Worm (Caenorhabditis elegans): ENCODE data around the gene idpb-2.
A peak's percentile ranks its signal among the peaks of the same experiment; 100 is the strongest.

The idpb-2 gene

ce11 chrII:5055129-5055666 lies 14.2 kb downstream of the idpb-2 start, which contains the start of the genes ify-1 and rpl-22 (continued):
- TF ChIP-seq mes-4 (tag; optimal IDR thresholded peaks at IDR 0.05) (no peak), let-526 (GFP tag; IDR thresholded peaks at IDR 0.05) (no peak), T07F8.4 (tag; optimal IDR thresholded peaks at IDR 0.05) (no peak), K12H6.12 (tag; optimal IDR thresholded peaks at IDR 0.05) (peak; percentile 56), ceh-100 (GFP tag; IDR thresholded peaks at IDR 0.05) (peak; percentile 90), Y56A3A.18 (GFP tag; IDR thresholded peaks at IDR 0.05) (peak; percentile 67; the same call in 1 of the 2 replicates), cebp-2 (GFP tag; IDR thresholded peaks at IDR 0.05) (no peak), pbrm-1 (GFP tag; IDR thresholded peaks at IDR 0.05) (peak; percentile 89), F57A8.1 (GFP tag; optimal IDR thresholded peaks at IDR 0.05) (no peak), mel-28 (tag; optimal IDR thresholded peaks at IDR 0.05; ENCODE audit: borderline replicate concordance) (no peak), aptf-3 (GFP tag; IDR thresholded peaks at IDR 0.05) (no peak), efl-1 (GFP tag; optimal IDR thresholded peaks at IDR 0.05) (peak; percentile 80), D2030.7 (GFP tag; IDR thresholded peaks at IDR 0.05) (peak; percentile 83), zim-3 (tag; optimal IDR thresholded peaks at IDR 0.05) (no peak), ceh-40 (GFP tag; IDR thresholded peaks at IDR 0.05) (no peak), gei-17 (GFP tag; optimal IDR thresholded peaks at IDR 0.05) (no peak), rec-8 (tag; optimal IDR thresholded peaks at IDR 0.05) (no peak), Y79H2A.3 (GFP tag; conservative IDR thresholded peaks at IDR 0.05) (no peak), pha-4 (tag; optimal IDR thresholded peaks at IDR 0.05) (peak; percentile 54), sea-2 (GFP tag; IDR thresholded peaks at IDR 0.05) (no peak), chd-7 (tag; optimal IDR thresholded peaks at IDR 0.05) (no peak), madf-3 (GFP tag; IDR thresholded peaks at IDR 0.05) (peak; percentile 77; the same call in 1 of the 2 replicates), F10E7.11 (tag; optimal IDR thresholded peaks at IDR 0.05) (no peak), B0019.2 (GFP tag; conservative IDR thresholded peaks at IDR 0.05) (0 out of 2 replicates have a peak, but pooled peaks have one; percentile 38), tbp1 (GFP tag; optimal IDR thresholded peaks at IDR 0.05) (peak; percentile 73), madf-8 (GFP tag; conservative IDR thresholded peaks at IDR 0.05) (peak; percentile 71), ama-1 (optimal IDR thresholded peaks at IDR 0.05) (no peak), ama-1 (GFP tag; optimal IDR thresholded peaks at IDR 0.05) (no peak), xnd-1 (tag; optimal IDR thresholded peaks at IDR 0.05) (peak; percentile 52), nhr-179 (tag; optimal IDR thresholded peaks at IDR 0.05) (no peak), madf-10 (tag; optimal IDR thresholded peaks at IDR 0.05) (peak; percentile 56), nfyb-1 (GFP tag; IDR thresholded peaks at IDR 0.05) (peak; percentile 77), T26A5.8 (tag; optimal IDR thresholded peaks at IDR 0.05) (no peak), die-1 (tag; optimal IDR thresholded peaks at IDR 0.05) (peak; percentile 7), attf-6 (GFP tag; IDR thresholded peaks at IDR 0.05) (no peak), F49E8.2 (tag; optimal IDR thresholded peaks at IDR 0.05; ENCODE audit: insufficient read depth) (peak; percentile 93)

ce11 chrII:5050776-5051175 lies 18.6 kb downstream of the idpb-2 start:
- TF ChIP-seq Y56A3A.18 (GFP tag; IDR thresholded peaks at IDR 0.05) (no peak), ztf-28 (GFP tag; IDR thresholded peaks at IDR 0.05) (no peak), bed-2 (GFP tag; IDR thresholded peaks at IDR 0.05) (no peak), nfya-1 (tag; optimal IDR thresholded peaks at IDR 0.05; ENCODE audit: borderline replicate concordance, insufficient read depth) (no peak), rcor-1 (GFP tag; IDR thresholded peaks at IDR 0.05) (no peak), egl-18 (GFP tag; IDR thresholded peaks at IDR 0.05) (no peak), him-1 (tag; optimal IDR thresholded peaks at IDR 0.05) (no peak), snpc-3.4 (tag; optimal IDR thresholded peaks at IDR 0.05) (no peak), lsl-1 (GFP tag; optimal IDR thresholded peaks at IDR 0.05) (no peak), attf-5 (GFP tag; optimal IDR thresholded peaks at IDR 0.05) (no peak), somi-1 (GFP tag; optimal IDR thresholded peaks at IDR 0.05) (no peak), repo-1 (tag; optimal IDR thresholded peaks at IDR 0.05) (no peak)

All from whole organism, young adult.